Worm (Caenorhabditis elegans): ENCODE measurements around the gene spr-1.

DNA sequence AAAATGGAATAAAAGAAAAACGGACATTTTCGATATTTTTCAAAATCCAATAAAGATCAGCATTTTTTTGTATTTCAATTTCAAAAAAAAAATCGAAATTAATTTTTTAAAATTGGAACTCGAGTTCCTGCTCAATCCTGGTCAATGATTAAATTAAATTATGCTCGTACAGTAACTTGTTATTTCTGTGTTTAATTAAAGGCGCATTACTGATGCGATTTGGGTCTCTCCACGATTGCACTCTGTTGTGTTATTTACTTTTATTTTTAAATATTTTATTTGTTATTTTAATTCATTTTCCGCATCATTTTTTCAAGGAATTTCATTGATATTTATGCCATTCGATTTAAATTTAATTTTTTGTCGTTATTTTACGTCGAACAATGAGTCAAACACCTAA, 49.1 kb upstream of the spr-1 start:
- TF ChIP-seq dox-1 (GFP tag; IDR thresholded peaks at IDR 0.05): no peak
- TF ChIP-seq F55B11.4 (tag; optimal IDR thresholded peaks at IDR 0.05; ENCODE audit: borderline replicate concordance, insufficient read depth): no peak
- no peak for TF ChIP-seq ama-1 (optimal IDR thresholded peaks at IDR 0.05)
- TF ChIP-seq ama-1 (GFP tag; optimal IDR thresholded peaks at IDR 0.05): no peak
- TF ChIP-seq sdz-38 (tag; optimal IDR thresholded peaks at IDR 0.05): no peak
- no peak for TF ChIP-seq nfya-1 (tag; optimal IDR thresholded peaks at IDR 0.05; ENCODE audit: borderline replicate concordance, insufficient read depth)
- TF ChIP-seq repo-1 (tag; optimal IDR thresholded peaks at IDR 0.05): no peak
- no peak for TF ChIP-seq mcd-1 (GFP tag; IDR thresholded peaks at IDR 0.05)
- TF ChIP-seq unc-130 (GFP tag; optimal IDR thresholded peaks at IDR 0.05): no peak
- TF ChIP-seq nfyb-1 (GFP tag; IDR thresholded peaks at IDR 0.05): no peak
- TF ChIP-seq let-607 (tag; optimal IDR thresholded peaks at IDR 0.05): no peak
- no peak for TF ChIP-seq F57C9.4 (tag; optimal IDR thresholded peaks at IDR 0.05)
- no peak for TF ChIP-seq chd-7 (tag; optimal IDR thresholded peaks at IDR 0.05)
- TF ChIP-seq nhr-80 (tag; optimal IDR thresholded peaks at IDR 0.05): no peak
